Fruit fly (Drosophila melanogaster): Measurements from ENCODE around the gene MED14.

DNA sequence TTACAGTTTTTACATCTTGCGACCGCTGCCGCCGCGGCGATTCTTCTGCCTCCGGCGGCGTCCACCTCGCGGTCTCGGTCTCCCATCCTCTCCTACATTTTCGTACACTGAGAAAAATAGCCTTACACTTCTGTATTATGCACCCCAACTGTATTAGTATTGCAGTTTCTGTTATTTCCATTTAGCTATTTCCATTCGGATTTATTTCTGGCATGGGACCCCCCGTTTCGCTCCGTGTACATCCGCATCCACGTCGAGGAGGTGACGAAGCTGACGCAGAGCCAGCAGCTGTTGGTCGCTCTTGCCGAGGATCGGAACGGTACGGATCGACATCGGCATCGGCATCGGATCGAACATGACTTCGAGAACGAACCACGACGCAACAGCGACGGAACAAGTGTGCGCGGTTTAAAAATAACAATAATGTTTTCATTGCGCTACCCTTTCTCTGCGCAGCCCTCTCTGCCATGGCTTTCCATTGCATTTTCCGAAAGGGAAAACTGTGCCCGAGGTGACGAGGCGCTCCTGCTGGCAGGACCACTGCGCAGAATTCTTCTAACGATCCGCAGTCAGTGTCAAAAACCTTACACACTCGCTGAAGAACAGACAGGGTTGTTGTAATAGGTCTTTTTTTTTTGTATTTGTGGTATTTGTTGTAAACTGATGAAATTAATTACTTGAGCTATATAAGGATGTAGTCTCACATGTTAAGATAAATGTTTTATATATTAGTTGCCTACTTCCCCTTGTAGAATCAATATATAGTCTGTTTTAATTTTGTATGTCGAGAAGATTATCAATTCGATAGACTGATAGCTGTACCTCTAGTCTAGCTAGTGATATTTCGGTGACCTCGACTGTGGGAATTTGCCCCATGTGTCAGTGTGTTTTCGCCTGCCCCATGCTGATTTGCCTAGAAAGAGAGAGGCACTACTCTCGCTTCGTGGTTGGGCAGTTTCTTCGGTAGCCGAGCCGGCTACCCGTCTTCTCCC, 3.5 kb upstream of the MED14 start:
- TF ChIP-seq psq (optimal IDR thresholded peaks at IDR 0.05): no peak
- TF ChIP-seq Myc (optimal IDR thresholded peaks at IDR 0.05): no peak
- no peak for TF ChIP-seq h (optimal IDR thresholded peaks at IDR 0.05)
- TF ChIP-seq ttk (optimal IDR thresholded peaks at IDR 0.05): no peak
- TF ChIP-seq insv (optimal IDR thresholded peaks at IDR 0.05): no peak
